Fruit fly (Drosophila melanogaster) whole organism, embryonic: ENCODE results near the gene Gr22c.

Experiments
- Abd-B ChIP-seq: fragments of 200-800 bp; sonication (Bioruptor generic); optimal IDR thresholded peaks from 2 replicates; lab custom pipeline; 2018; ENCODE audit warnings: missing biosample characterization, mild to moderate bottlenecking, missing genetic modification characterization, moderate library complexity
- Adf1 ChIP-seq: fragments of 200-800 bp; sonication (Bioruptor generic); IDR thresholded peaks from 2 replicates; pipeline ENCODE4 v1.3.6; 2022; ENCODE audit warnings: missing biosample characterization, missing genetic modification characterization
- Atf-2 ChIP-seq: fragments of 200-800 bp; sonication (Bioruptor generic); optimal IDR thresholded peaks from 2 replicates; lab custom pipeline; 2016; ENCODE audit warnings: missing biosample characterization, missing genetic modification characterization
- B-H1 ChIP-seq: fragments of 200-800 bp; sonication (Bioruptor generic); IDR thresholded peaks from 3 replicates; pipeline ENCODE4 v1.3.6; 2022; ENCODE audit warnings: missing biosample characterization, missing genetic modification characterization
- CG11504 ChIP-seq: fragments of 200-800 bp; sonication (Bioruptor generic); optimal IDR thresholded peaks from 3 replicates; lab custom pipeline; 2019; ENCODE audit warnings: missing biosample characterization, mild to moderate bottlenecking, missing genetic modification characterization, moderate library complexity
- CG12071 ChIP-seq: fragments of 200-800 bp; sonication (Bioruptor generic); optimal IDR thresholded peaks from 3 replicates; lab custom pipeline; 2018; ENCODE audit warnings: missing biosample characterization, mild to moderate bottlenecking, missing genetic modification characterization
- CG16815 ChIP-seq: fragments of 200-800 bp; sonication (Bioruptor generic); optimal IDR thresholded peaks from 3 replicates; lab custom pipeline; 2017; ENCODE audit warnings: missing biosample characterization, mild to moderate bottlenecking, missing genetic modification characterization
- CG2120 ChIP-seq: fragments of 200-800 bp; sonication (Bioruptor generic); optimal IDR thresholded peaks from 3 replicates; lab custom pipeline; 2016; ENCODE audit warnings: missing biosample characterization, missing genetic modification characterization
- CG2678 ChIP-seq: fragments of 200-800 bp; sonication (Bioruptor generic); optimal IDR thresholded peaks from 3 replicates; lab custom pipeline; 2019; ENCODE audit warnings: missing biosample characterization, mild to moderate bottlenecking, missing genetic modification characterization, moderate library complexity
- CG2889 ChIP-seq: fragments of 200-800 bp; sonication (Bioruptor generic); IDR thresholded peaks from 3 replicates; pipeline ENCODE4 v1.3.6; 2022; ENCODE audit warnings: missing biosample characterization, missing genetic modification characterization
- CG34422 ChIP-seq: fragments of 200-800 bp; sonication (Bioruptor generic); IDR thresholded peaks from 3 replicates; pipeline ENCODE4 v1.3.6; 2022; ENCODE audit warnings: missing biosample characterization, missing genetic modification characterization
- CG4360 ChIP-seq: fragments of 200-800 bp; sonication (Bioruptor generic); IDR thresholded peaks from 2 replicates; pipeline ENCODE4 v1.3.6; 2022; ENCODE audit warnings: missing biosample characterization, missing genetic modification characterization
- CG4424 ChIP-seq: fragments of 200-800 bp; sonication (Bioruptor generic); optimal IDR thresholded peaks from 3 replicates; lab custom pipeline; 2016; ENCODE audit warnings: missing biosample characterization, missing genetic modification characterization
- CG5953 ChIP-seq: fragments of 200-800 bp; sonication (Bioruptor generic); IDR thresholded peaks from 2 replicates; pipeline ENCODE4 v1.3.6; 2022; ENCODE audit warnings: missing biosample characterization, missing genetic modification characterization
- CG6254 ChIP-seq: fragments of 200-800 bp; sonication (Bioruptor generic); optimal IDR thresholded peaks from 3 replicates; lab custom pipeline; 2017; ENCODE audit warnings: mild to moderate bottlenecking, missing biosample characterization, missing genetic modification reagents, missing genetic modification characterization
- CG7357 ChIP-seq: fragments of 200-800 bp; sonication (Bioruptor generic); IDR thresholded peaks from 3 replicates; pipeline ENCODE4 v1.3.6; 2022; ENCODE audit warnings: missing biosample characterization, missing genetic modification characterization
- CG7372 ChIP-seq: fragments of 200-800 bp; sonication (Bioruptor generic); IDR thresholded peaks from 2 replicates; pipeline ENCODE4 v1.3.6; 2022; ENCODE audit warnings: missing biosample characterization, missing genetic modification characterization
- CG8281 ChIP-seq: fragments of 200-800 bp; sonication (Bioruptor generic); optimal IDR thresholded peaks from 2 replicates; lab custom pipeline; 2018; ENCODE audit warnings: missing biosample characterization, mild to moderate bottlenecking, missing genetic modification characterization, moderate library complexity
- Dip2 ChIP-seq: fragments of 200-800 bp; sonication (Bioruptor generic); IDR thresholded peaks from 2 replicates; pipeline ENCODE4 v1.3.6; 2022; ENCODE audit warnings: missing biosample characterization, missing genetic modification characterization
- GATAe ChIP-seq: fragments of 200-800 bp; sonication (Bioruptor generic); conservative IDR thresholded peaks from 2 replicates; pipeline ENCODE4 v1.3.6; 2022; ENCODE audit warnings: missing biosample characterization, missing genetic modification characterization
- Gsc ChIP-seq: fragments of 200-800 bp; sonication (Bioruptor generic); IDR thresholded peaks from 2 replicates; pipeline ENCODE4 v1.3.6; 2022; ENCODE audit warnings: missing biosample characterization, missing genetic modification characterization
- HLH3B ChIP-seq: fragments of 200-800 bp; sonication (Bioruptor generic); IDR thresholded peaks from 2 replicates; pipeline ENCODE4 v1.3.6; 2022; ENCODE audit warnings: missing biosample characterization, missing genetic modification characterization
- Hmr ChIP-seq: fragments of 200-800 bp; sonication (Bioruptor generic); optimal IDR thresholded peaks from 3 replicates; lab custom pipeline; 2017; ENCODE audit warnings: mild to moderate bottlenecking, missing biosample characterization, missing genetic modification reagents, missing genetic modification characterization
- Hr78 ChIP-seq, 2 experiments: fragments of 200-800 bp in 1 of 2; fragments of >200 bp in 1 of 2; sonication (Bioruptor generic) in 1 of 2; optimal IDR thresholded peaks; 2 replicates each; lab custom pipeline; 2017 to 2019; ENCODE audit warnings: missing biosample characterization in 2 of 2, missing genetic modification characterization in 2 of 2, mild to moderate bottlenecking in 1 of 2, moderate library complexity in 1 of 2
- MBD-R2 ChIP-seq: fragments of 200-800 bp; sonication (Bioruptor generic); IDR thresholded peaks from 2 replicates; pipeline ENCODE4 v1.3.6; 2022; ENCODE audit warnings: missing biosample characterization, missing genetic modification characterization
- Meics ChIP-seq: fragments of 200-800 bp; sonication (Bioruptor generic); optimal IDR thresholded peaks from 2 replicates; lab custom pipeline; 2017; ENCODE audit warnings: missing biosample characterization, mild to moderate bottlenecking, missing genetic modification characterization
- Rfx ChIP-seq: fragments of 200-800 bp; sonication (Bioruptor generic); IDR thresholded peaks from 2 replicates; pipeline ENCODE4 v1.3.6; 2022; ENCODE audit warnings: missing biosample characterization, missing genetic modification characterization
- Sry-β ChIP-seq: fragments of 200-800 bp; sonication (Bioruptor generic); optimal IDR thresholded peaks from 2 replicates; lab custom pipeline; 2018; ENCODE audit warnings: missing biosample characterization, mild to moderate bottlenecking, missing genetic modification characterization, moderate library complexity
- br ChIP-seq: fragments of >200 bp; optimal IDR thresholded peaks from 2 replicates; lab custom pipeline; 2017
- chif ChIP-seq, 2 experiments: fragments of 200-800 bp; sonication (Bioruptor generic); optimal IDR thresholded peaks; 3 replicates each; lab custom pipeline; 2016; ENCODE audit warnings: missing biosample characterization in 2 of 2, missing genetic modification characterization in 2 of 2
- dimm ChIP-seq: fragments of 200-800 bp; sonication (Bioruptor generic); IDR thresholded peaks from 2 replicates; pipeline ENCODE4 v1.3.6; 2022; ENCODE audit warnings: missing biosample characterization, missing genetic modification characterization
- dm ChIP-seq: fragments of 200-800 bp; sonication (Bioruptor generic); optimal IDR thresholded peaks from 3 replicates; lab custom pipeline; 2016; ENCODE audit warnings: missing biosample characterization, missing genetic modification characterization
- ftz-f1 ChIP-seq: fragments of 200-800 bp; sonication (Bioruptor generic); optimal IDR thresholded peaks from 2 replicates; lab custom pipeline; 2016; ENCODE audit warnings: missing biosample characterization, missing genetic modification characterization
- inv ChIP-seq: fragments of 200-800 bp; sonication (Bioruptor generic); IDR thresholded peaks from 2 replicates; pipeline ENCODE4 v1.3.6; 2022; ENCODE audit warnings: missing biosample characterization, missing genetic modification characterization; ENCODE audit not compliant: partially characterized antibody
- jigr1 ChIP-seq: fragments of 200-800 bp; sonication (Bioruptor generic); IDR thresholded peaks from 3 replicates; pipeline ENCODE4 v1.3.6; 2022; ENCODE audit warnings: missing biosample characterization, missing genetic modification characterization
- mam ChIP-seq: fragments of 200-800 bp; sonication (Bioruptor generic); optimal IDR thresholded peaks from 3 replicates; lab custom pipeline; 2016; ENCODE audit warnings: missing biosample characterization, missing genetic modification characterization
- p53 ChIP-seq: fragments of 200-800 bp; sonication (Bioruptor generic); optimal IDR thresholded peaks from 2 replicates; lab custom pipeline; 2016; ENCODE audit warnings: missing biosample characterization, missing genetic modification characterization
- pb ChIP-seq: fragments of 200-800 bp; sonication (Bioruptor generic); optimal IDR thresholded peaks from 3 replicates; lab custom pipeline; 2016; ENCODE audit warnings: missing biosample characterization, missing genetic modification characterization
- pfk ChIP-seq: fragments of 200-800 bp; sonication (Bioruptor generic); optimal IDR thresholded peaks from 2 replicates; lab custom pipeline; 2018; ENCODE audit warnings: missing biosample characterization, mild to moderate bottlenecking, missing genetic modification characterization, moderate library complexity
- pho ChIP-seq: fragments of 200-800 bp; sonication (Bioruptor generic); optimal IDR thresholded peaks from 2 replicates; lab custom pipeline; 2016; ENCODE audit warnings: missing biosample characterization, missing genetic modification characterization
- sim ChIP-seq: fragments of 200-800 bp; sonication (Bioruptor generic); IDR thresholded peaks from 2 replicates; pipeline ENCODE4 v1.3.6; 2022; ENCODE audit warnings: missing biosample characterization, missing genetic modification characterization
- tgo ChIP-seq: fragments of 200-800 bp; sonication (Bioruptor generic); IDR thresholded peaks from 3 replicates; pipeline ENCODE4 v1.3.6; 2022; ENCODE audit warnings: missing biosample characterization, missing genetic modification characterization
- tio ChIP-seq: fragments of 200-800 bp; sonication (Bioruptor generic); optimal IDR thresholded peaks from 2 replicates; lab custom pipeline; 2017; ENCODE audit warnings: missing biosample characterization, missing genetic modification characterization, inconsistent platforms
- toy ChIP-seq: fragments of 200-800 bp; sonication (Bioruptor generic); IDR thresholded peaks from 2 replicates; pipeline ENCODE4 v1.3.6; 2022; ENCODE audit warnings: missing biosample characterization, missing genetic modification characterization
- trh ChIP-seq: fragments of 200-800 bp; sonication (Bioruptor generic); optimal IDR thresholded peaks from 2 replicates; lab custom pipeline; 2016; ENCODE audit warnings: missing biosample characterization, missing genetic modification characterization
- vvl ChIP-seq: fragments of 200-800 bp; sonication (Bioruptor generic); IDR thresholded peaks from 2 replicates; pipeline ENCODE4 v1.3.6; 2022; ENCODE audit warnings: missing biosample characterization, missing genetic modification characterization

Gr22c gene

DNA sequence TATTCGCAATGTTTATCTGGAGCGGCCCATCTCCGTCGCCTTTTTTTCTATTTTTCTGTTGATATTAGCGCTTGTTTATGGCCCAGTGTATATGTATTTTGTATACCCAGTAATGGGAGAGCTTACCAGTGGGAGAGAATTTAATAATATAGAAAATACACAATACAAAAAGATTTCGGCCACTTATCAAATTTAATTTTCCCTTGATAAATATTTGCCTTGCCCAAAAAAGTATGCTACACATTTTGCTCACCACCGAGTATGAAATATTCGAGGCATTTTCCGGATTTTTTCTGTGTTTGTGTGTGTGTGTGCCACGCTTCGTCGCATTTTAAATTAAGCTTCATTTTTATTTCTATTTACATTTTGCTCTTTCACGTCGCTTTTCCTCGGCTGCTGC lies 47.4 kb upstream of the Gr22c start (continued):
- TF ChIP-seq Sry-β (no peak), CG2120 (GFP tag; lab: Kevin White, UChicago) (peak; percentile 21), CG5953 (GFP tag; lab: Robert Waterston, UW) (no peak), toy (GFP tag; lab: Robert Waterston, UW) (no peak), Meics (GFP tag; lab: Kevin White, UChicago) (no peak), pb (no peak), br (no peak), ftz-f1 (GFP tag; lab: Kevin White, UChicago) (no peak), CG7357 (0 out of 3 replicates have a peak, but pooled peaks have one; percentile 12), CG16815 (GFP tag; lab: Kevin White, UChicago) (no peak), CG2889 (GFP tag; lab: Robert Waterston, UW) (no peak), p53 (GFP tag; lab: Kevin White, UChicago) (no peak), Dip2 (no peak), Gsc (no peak), CG11504 (tag; lab: Kevin White, UChicago) (peak; percentile 32), Atf-2 (GFP tag; lab: Kevin White, UChicago) (no peak), GATAe (no peak), Hmr (GFP tag; lab: Kevin White, UChicago) (no peak), HLH3B (peak; percentile 18; the same call in 1 of the 2 replicates), vvl (GFP tag; lab: Robert Waterston, UW) (0 out of 2 replicates have a peak, but pooled peaks have one; percentile 18), Hr78 (GFP tag; optimal IDR thresholded peaks at IDR 0.05; lab: Kevin White, UChicago) (no peak), tio (GFP tag; lab: Kevin White, UChicago) (no peak), sim (GFP tag; lab: Robert Waterston, UW) (no peak), CG7372 (GFP tag; lab: Robert Waterston, UW) (no peak), CG12071 (GFP tag; lab: Kevin White, UChicago) (no peak), pfk (GFP tag; lab: Kevin White, UChicago) (no peak), pho (GFP tag; lab: Kevin White, UChicago) (no peak), jigr1 (GFP tag; lab: Robert Waterston, UW) (no peak), Abd-B (GFP tag; lab: Kevin White, UChicago) (no peak), mam (no peak), dimm (GFP tag; lab: Robert Waterston, UW) (no peak), dm (no peak), CG2678 (peak; percentile 31), CG6254 (no peak), B-H1 (GFP tag; lab: Robert Waterston, UW) (no peak), tgo (GFP tag; lab: Robert Waterston, UW) (0 out of 3 replicates have a peak, but pooled peaks have one; percentile 29), CG34422 (GFP tag; lab: Robert Waterston, UW) (no peak), Adf1 (no peak), inv (no peak), CG4424 (GFP tag; lab: Kevin White, UChicago) (no peak), CG4360 (GFP tag; lab: Robert Waterston, UW) (no peak), chif (GFP tag; optimal IDR thresholded peaks at IDR 0.05; lab: Kevin White, UChicago) (no peak), CG8281 (tag; lab: Kevin White, UChicago) (no peak), Rfx (GFP tag; lab: Robert Waterston, UW) (0 out of 2 replicates have a peak, but pooled peaks have one; percentile 8), MBD-R2 (no peak), trh (GFP tag; lab: Kevin White, UChicago) (no peak)
- TF ChIP-seq, all 482 proteins: peak for 30
